ENCODE assay signal across 1 fruit fly cellular context in the genomic region with DNA sequence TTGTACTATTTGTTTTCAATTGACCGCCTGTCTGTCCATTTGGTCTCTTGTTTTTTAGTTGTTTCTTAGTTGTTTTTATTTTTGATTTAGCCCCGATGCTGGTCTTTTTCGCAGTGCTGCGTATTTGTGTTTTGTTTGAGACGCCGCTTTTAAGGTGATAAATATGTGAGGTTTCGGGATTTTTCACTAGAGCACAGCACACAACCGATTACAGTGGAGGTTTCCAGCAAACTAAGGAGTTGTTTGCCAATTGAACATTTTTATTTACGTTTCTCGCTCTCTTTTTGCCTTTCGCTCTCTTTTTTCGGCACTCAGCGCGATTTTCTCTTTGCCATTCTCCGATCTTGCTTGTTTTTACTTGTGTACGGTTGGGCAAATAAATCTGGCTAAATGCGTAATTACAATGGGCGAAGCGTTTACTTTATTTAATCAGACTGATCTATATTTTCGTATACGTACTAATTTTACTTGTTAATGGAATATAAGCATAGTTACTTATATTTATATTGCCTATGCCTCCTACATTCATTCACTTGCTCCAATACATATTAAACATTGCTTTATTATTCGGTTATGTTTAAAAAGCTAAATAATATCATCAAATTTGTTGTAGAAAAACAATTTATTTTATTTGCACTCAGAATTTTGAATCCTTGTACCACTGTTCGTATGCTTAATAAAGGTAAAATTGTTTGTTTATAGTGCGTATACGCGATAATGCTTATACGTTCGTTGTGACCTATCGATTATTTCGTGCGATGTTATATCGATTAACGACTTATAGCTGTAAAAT.
TF ChIP-seq lines count a peak whose summit lies in the region.

A gene (minus strand): TSS at position 236 of the 793 bp plus-strand sequence.

TF ChIP-seq in whole organism, embryonic, 481 proteins besides CTCF, POLR2A, EP300 and RAD21 (continued from another document and continues in another):
- peak; percentile 55 for TF ChIP-seq maf-S (GFP tag; optimal IDR thresholded peaks at IDR 0.05; lab: Kevin White, UChicago)
- TF ChIP-seq emc (GFP tag; optimal IDR thresholded peaks at IDR 0.05; lab: Kevin White, UChicago) = peak; percentile 57
- TF ChIP-seq prd (optimal IDR thresholded peaks at IDR 0.05; lab: Kevin White, UChicago) = no peak
- peak; percentile 83 for TF ChIP-seq prd (GFP tag; IDR thresholded peaks at IDR 0.05; lab: Robert Waterston, UW)
- TF ChIP-seq CG9876 (GFP tag; optimal IDR thresholded peaks at IDR 0.05; lab: Kevin White, UChicago) = no peak
- TF ChIP-seq ems (GFP tag; optimal IDR thresholded peaks at IDR 0.05; lab: Kevin White, UChicago) = peak; percentile 64
- TF ChIP-seq gcm2 (GFP tag; optimal IDR thresholded peaks at IDR 0.05; lab: Kevin White, UChicago) = peak; percentile 21
- TF ChIP-seq CG30403 (GFP tag; optimal IDR thresholded peaks at IDR 0.05; lab: Kevin White, UChicago) = peak; percentile 62
- TF ChIP-seq Usf (GFP tag; optimal IDR thresholded peaks at IDR 0.05; lab: Kevin White, UChicago) = no peak
- TF ChIP-seq CG14710 (tag; optimal IDR thresholded peaks at IDR 0.05; lab: Kevin White, UChicago) = peak; percentile 51
- no peak for TF ChIP-seq otp (GFP tag; IDR thresholded peaks at IDR 0.05; lab: Robert Waterston, UW)
- TF ChIP-seq CHES-1-like (GFP tag; optimal IDR thresholded peaks at IDR 0.05; lab: Kevin White, UChicago) = peak; percentile 56
- peak; percentile 74 for TF ChIP-seq inv (GFP tag; IDR thresholded peaks at IDR 0.05; lab: Robert Waterston, UW; ENCODE audit: partially characterized antibody)
- peak; percentile 93 for TF ChIP-seq CG3163 (GFP tag; optimal IDR thresholded peaks at IDR 0.05; lab: Kevin White, UChicago)
- peak; percentile 69 for TF ChIP-seq CG13775 (GFP tag; optimal IDR thresholded peaks at IDR 0.05; lab: Kevin White, UChicago)
- TF ChIP-seq CG17912 (GFP tag; optimal IDR thresholded peaks at IDR 0.05; lab: Kevin White, UChicago) = peak; percentile 55
- TF ChIP-seq nerfin-2 (GFP tag; IDR thresholded peaks at IDR 0.05; lab: Robert Waterston, UW; ENCODE audit: partially characterized antibody) = peak; percentile 77
- TF ChIP-seq da (GFP tag; optimal IDR thresholded peaks at IDR 0.05; lab: Kevin White, UChicago) = no peak
- no peak for TF ChIP-seq sr (GFP tag; IDR thresholded peaks at IDR 0.05; lab: Robert Waterston, UW)
- TF ChIP-seq CG18262 (tag; optimal IDR thresholded peaks at IDR 0.05; lab: Kevin White, UChicago) = peak; percentile 84
- peak; percentile 15 for TF ChIP-seq CG2202 (tag; optimal IDR thresholded peaks at IDR 0.05; lab: Kevin White, UChicago)
- TF ChIP-seq CG12744 (GFP tag; optimal IDR thresholded peaks at IDR 0.05; lab: Kevin White, UChicago) = peak; percentile 60
- peak; percentile 17 for TF ChIP-seq Atf3 (GFP tag; optimal IDR thresholded peaks at IDR 0.05; lab: Kevin White, UChicago)
- peak; percentile 21 for TF ChIP-seq Spps (tag; optimal IDR thresholded peaks at IDR 0.05; lab: Kevin White, UChicago)
- no peak for TF ChIP-seq Gsc (GFP tag; IDR thresholded peaks at IDR 0.05; lab: Robert Waterston, UW)
- peak; percentile 94 for TF ChIP-seq PHDP (tag; optimal IDR thresholded peaks at IDR 0.05; lab: Kevin White, UChicago)
- peak; percentile 59 for TF ChIP-seq Abd-B (GFP tag; optimal IDR thresholded peaks at IDR 0.05; lab: Kevin White, UChicago)
- peak; percentile 84 for TF ChIP-seq CG17359 (tag; optimal IDR thresholded peaks at IDR 0.05; lab: Kevin White, UChicago)
- TF ChIP-seq Gug (GFP tag; IDR thresholded peaks at IDR 0.05; lab: Robert Waterston, UW) = no peak
- peak; percentile 76 for TF ChIP-seq HHEX (GFP tag; optimal IDR thresholded peaks at IDR 0.05; lab: Kevin White, UChicago)
- TF ChIP-seq NFAT (GFP tag; IDR thresholded peaks at IDR 0.05; lab: Robert Waterston, UW) = peak; percentile 65; the same call in 1 of the 2 replicates
- peak; percentile 44 for TF ChIP-seq nom (GFP tag; optimal IDR thresholded peaks at IDR 0.05; lab: Kevin White, UChicago)
- no peak for TF ChIP-seq Mes4 (GFP tag; optimal IDR thresholded peaks at IDR 0.05; lab: Kevin White, UChicago)
- no peak for TF ChIP-seq CG1647 (GFP tag; optimal IDR thresholded peaks at IDR 0.05; lab: Kevin White, UChicago)
- no peak for TF ChIP-seq CG3726 (GFP tag; IDR thresholded peaks at IDR 0.05; lab: Robert Waterston, UW)
- TF ChIP-seq jing (GFP tag; optimal IDR thresholded peaks at IDR 0.05; lab: Kevin White, UChicago) = peak; percentile 29
- TF ChIP-seq Sry-β (GFP tag; optimal IDR thresholded peaks at IDR 0.05; lab: Kevin White, UChicago) = no peak
- TF ChIP-seq CG31388 (GFP tag; optimal IDR thresholded peaks at IDR 0.05; lab: Kevin White, UChicago) = no peak
- TF ChIP-seq Doc2 (GFP tag; IDR thresholded peaks at IDR 0.05; lab: Robert Waterston, UW) = no peak
- peak; percentile 42 for TF ChIP-seq CG4424 (GFP tag; optimal IDR thresholded peaks at IDR 0.05; lab: Kevin White, UChicago)
- TF ChIP-seq CG6689 (GFP tag; IDR thresholded peaks at IDR 0.05; lab: Robert Waterston, UW) = peak; percentile 72
- TF ChIP-seq lilli (GFP tag; optimal IDR thresholded peaks at IDR 0.05; lab: Kevin White, UChicago) = peak; percentile 69
- TF ChIP-seq ssp (GFP tag; IDR thresholded peaks at IDR 0.05; lab: Robert Waterston, UW) = no peak
- TF ChIP-seq Eip74EF (GFP tag; optimal IDR thresholded peaks at IDR 0.05; lab: Kevin White, UChicago) = peak in 1 of 2 experiments; percentile 92
- peak in 1 of 2 experiments; percentile 47 for TF ChIP-seq eve (GFP tag; optimal IDR thresholded peaks at IDR 0.05; lab: Kevin White, UChicago)
- peak; percentile 28 for TF ChIP-seq Ets65A (GFP tag; lab: Kevin White, UChicago)
- peak; percentile 93 for TF ChIP-seq zen2 (GFP tag; IDR thresholded peaks at IDR 0.05; lab: Robert Waterston, UW; ENCODE audit: partially characterized antibody)
- peak; percentile 61 for TF ChIP-seq CG8281 (tag; optimal IDR thresholded peaks at IDR 0.05; lab: Kevin White, UChicago)
- TF ChIP-seq CG7372 (GFP tag; IDR thresholded peaks at IDR 0.05; lab: Robert Waterston, UW) = peak; percentile 92
- TF ChIP-seq Trl (optimal IDR thresholded peaks at IDR 0.05; lab: Kevin White, UChicago) = peak; percentile 62 to 94
- peak; percentile 36 for TF ChIP-seq Trl (GFP tag; optimal IDR thresholded peaks at IDR 0.05; lab: Kevin White, UChicago)
- TF ChIP-seq Hey (tag; optimal IDR thresholded peaks at IDR 0.05; lab: Kevin White, UChicago) = no peak
- TF ChIP-seq Dref (GFP tag; IDR thresholded peaks at IDR 0.05; lab: Robert Waterston, UW) = peak; percentile 82
- TF ChIP-seq CG6791 (GFP tag; IDR thresholded peaks at IDR 0.05; lab: Robert Waterston, UW; ENCODE audit: partially characterized antibody) = peak; percentile 90
- TF ChIP-seq CG17829 (tag; optimal IDR thresholded peaks at IDR 0.05; lab: Kevin White, UChicago) = peak; percentile 77
- TF ChIP-seq sc (optimal IDR thresholded peaks at IDR 0.05; lab: Kevin White, UChicago) = no peak
- TF ChIP-seq sc (GFP tag; optimal IDR thresholded peaks at IDR 0.05; lab: Kevin White, UChicago) = no peak
- TF ChIP-seq CG17385 (GFP tag; optimal IDR thresholded peaks at IDR 0.05; lab: Kevin White, UChicago) = peak; percentile 80
- TF ChIP-seq CG15073 (GFP tag; optimal IDR thresholded peaks at IDR 0.05; lab: Kevin White, UChicago) = no peak
- peak; percentile 92 for TF ChIP-seq CG8924 (tag; optimal IDR thresholded peaks at IDR 0.05; lab: Kevin White, UChicago)
- peak; percentile 50; the same call in 1 of the 2 replicates for TF ChIP-seq CG4730 (GFP tag; IDR thresholded peaks at IDR 0.05; lab: Robert Waterston, UW)
- peak; percentile 17 for TF ChIP-seq CG4854 (GFP tag; optimal IDR thresholded peaks at IDR 0.05; lab: Kevin White, UChicago)
- TF ChIP-seq Dad (GFP tag; optimal IDR thresholded peaks at IDR 0.05; lab: Kevin White, UChicago) = no peak
- peak; percentile 56 for TF ChIP-seq gro (GFP tag; optimal IDR thresholded peaks at IDR 0.05; lab: Kevin White, UChicago)
- peak; percentile 83 for TF ChIP-seq BEAF-32 (GFP tag; optimal IDR thresholded peaks at IDR 0.05; lab: Kevin White, UChicago)
- peak; percentile 80 for TF ChIP-seq CG14441 (GFP tag; IDR thresholded peaks at IDR 0.05; lab: Robert Waterston, UW)
- peak; percentile 89 for TF ChIP-seq CG7556 (GFP tag; optimal IDR thresholded peaks at IDR 0.05; lab: Kevin White, UChicago)
- TF ChIP-seq D (optimal IDR thresholded peaks at IDR 0.05; lab: Kevin White, UChicago) = no peak
- peak; percentile 15 for TF ChIP-seq D (GFP tag; optimal IDR thresholded peaks at IDR 0.05; lab: Kevin White, UChicago)
- no peak for TF ChIP-seq trh (GFP tag; optimal IDR thresholded peaks at IDR 0.05; lab: Kevin White, UChicago)
- peak; percentile 84 for TF ChIP-seq Hand (GFP tag; optimal IDR thresholded peaks at IDR 0.05; lab: Kevin White, UChicago)
- peak in 1 of 2 experiments; percentile 47 for TF ChIP-seq chif (GFP tag; optimal IDR thresholded peaks at IDR 0.05; lab: Kevin White, UChicago)
- TF ChIP-seq fd102C (GFP tag; optimal IDR thresholded peaks at IDR 0.05; lab: Kevin White, UChicago) = peak; percentile 57
- TF ChIP-seq dan (GFP tag; IDR thresholded peaks at IDR 0.05; lab: Robert Waterston, UW) = no peak
- TF ChIP-seq Ada2b (GFP tag; IDR thresholded peaks at IDR 0.05; lab: Robert Waterston, UW) = peak; percentile 66
- peak; percentile 86 for TF ChIP-seq CG12391 (tag; optimal IDR thresholded peaks at IDR 0.05; lab: Kevin White, UChicago)
- peak; percentile 88 for TF ChIP-seq CoRest (tag; optimal IDR thresholded peaks at IDR 0.05; lab: Kevin White, UChicago)
- peak; percentile 86 for TF ChIP-seq CG2712 (tag; optimal IDR thresholded peaks at IDR 0.05; lab: Kevin White, UChicago)
- peak; percentile 36 for TF ChIP-seq HLH54F (GFP tag; optimal IDR thresholded peaks at IDR 0.05; lab: Kevin White, UChicago)
- TF ChIP-seq NC2β (GFP tag; optimal IDR thresholded peaks at IDR 0.05; lab: Kevin White, UChicago) = peak; percentile 14
- TF ChIP-seq ro (GFP tag; IDR thresholded peaks at IDR 0.05; lab: Robert Waterston, UW) = no peak
- TF ChIP-seq h (optimal IDR thresholded peaks at IDR 0.05; lab: Kevin White, UChicago) = no peak
- TF ChIP-seq ara (GFP tag; IDR thresholded peaks at IDR 0.05; lab: Robert Waterston, UW) = no peak
- TF ChIP-seq CG4328 (GFP tag; optimal IDR thresholded peaks at IDR 0.05; lab: Kevin White, UChicago) = peak; percentile 86
- TF ChIP-seq Rx (GFP tag; IDR thresholded peaks at IDR 0.05; lab: Robert Waterston, UW) = peak; percentile 43; the same call in 1 of the 2 replicates
- peak; percentile 31 for TF ChIP-seq slou (GFP tag; optimal IDR thresholded peaks at IDR 0.05; lab: Kevin White, UChicago)
- peak; percentile 31; the same call in 1 of the 2 replicates for TF ChIP-seq wdn (GFP tag; IDR thresholded peaks at IDR 0.05; lab: Robert Waterston, UW)
- peak in 1 of 2 experiments; percentile 4 for TF ChIP-seq crp (GFP tag; optimal IDR thresholded peaks at IDR 0.05; lab: Kevin White, UChicago)
- TF ChIP-seq CG6683 (GFP tag; optimal IDR thresholded peaks at IDR 0.05; lab: Kevin White, UChicago) = peak; percentile 88
- TF ChIP-seq vvl (GFP tag; IDR thresholded peaks at IDR 0.05; lab: Robert Waterston, UW) = peak; percentile 85
- TF ChIP-seq CG10209 (GFP tag; optimal IDR thresholded peaks at IDR 0.05; lab: Kevin White, UChicago) = peak; percentile 79
- no peak for TF ChIP-seq p53 (GFP tag; optimal IDR thresholded peaks at IDR 0.05; lab: Kevin White, UChicago)
- 0 out of 3 replicates have a peak, but pooled peaks have one; percentile 23 for TF ChIP-seq CG11456 (GFP tag; IDR thresholded peaks at IDR 0.05; lab: Robert Waterston, UW)
- TF ChIP-seq run (tag; optimal IDR thresholded peaks at IDR 0.05; lab: Kevin White, UChicago) = peak; percentile 89
- TF ChIP-seq CG10654 (GFP tag; optimal IDR thresholded peaks at IDR 0.05; lab: Kevin White, UChicago) = peak; percentile 61
- TF ChIP-seq Lpt (GFP tag; optimal IDR thresholded peaks at IDR 0.05; lab: Kevin White, UChicago) = no peak
- TF ChIP-seq CG13123 (GFP tag; optimal IDR thresholded peaks at IDR 0.05; lab: Kevin White, UChicago) = no peak
- TF ChIP-seq Bdp1 (GFP tag; optimal IDR thresholded peaks at IDR 0.05; lab: Kevin White, UChicago) = peak; percentile 49
- peak; percentile 59; the same call in 1 of the 3 replicates for TF ChIP-seq zfh1 (GFP tag; IDR thresholded peaks at IDR 0.05; lab: Robert Waterston, UW)
- no peak for TF ChIP-seq Hr39 (optimal IDR thresholded peaks at IDR 0.05; lab: Kevin White, UChicago)
- TF ChIP-seq CG14965 (GFP tag; optimal IDR thresholded peaks at IDR 0.05; lab: Kevin White, UChicago; ENCODE audit: borderline replicate concordance) = no peak
- TF ChIP-seq twi (tag; optimal IDR thresholded peaks at IDR 0.05; lab: Kevin White, UChicago) = peak; percentile 47
- TF ChIP-seq lov (optimal IDR thresholded peaks at IDR 0.05; lab: Kevin White, UChicago) = no peak
- TF ChIP-seq lov (GFP tag; IDR thresholded peaks at IDR 0.05; lab: Robert Waterston, UW) = peak; percentile 47; the same call in 1 of the 3 replicates
- peak; percentile 70 for TF ChIP-seq kah (GFP tag; optimal IDR thresholded peaks at IDR 0.05; lab: Kevin White, UChicago)
- TF ChIP-seq zf30C (GFP tag; optimal IDR thresholded peaks at IDR 0.05; lab: Kevin White, UChicago) = no peak
- peak; percentile 33 for TF ChIP-seq ac (GFP tag; optimal IDR thresholded peaks at IDR 0.05; lab: Kevin White, UChicago)
- TF ChIP-seq Deaf1 (tag; optimal IDR thresholded peaks at IDR 0.05; lab: Kevin White, UChicago) = peak; percentile 72
- peak; percentile 50 for TF ChIP-seq CG18011 (GFP tag; optimal IDR thresholded peaks at IDR 0.05; lab: Kevin White, UChicago)
- TF ChIP-seq btn (GFP tag; optimal IDR thresholded peaks at IDR 0.05; lab: Kevin White, UChicago) = no peak
- peak; percentile 96 for TF ChIP-seq bbx (GFP tag; IDR thresholded peaks at IDR 0.05; lab: Robert Waterston, UW; ENCODE audit: partially characterized antibody)
- no peak for TF ChIP-seq cad (GFP tag; optimal IDR thresholded peaks at IDR 0.05; lab: Kevin White, UChicago)
- peak; percentile 67 for TF ChIP-seq ranshi (GFP tag; IDR thresholded peaks at IDR 0.05; lab: Robert Waterston, UW)
- peak; percentile 91 for TF ChIP-seq sna (GFP tag; IDR thresholded peaks at IDR 0.05; lab: Robert Waterston, UW; ENCODE audit: partially characterized antibody)
- peak; percentile 60 for TF ChIP-seq B-H1 (GFP tag; IDR thresholded peaks at IDR 0.05; lab: Robert Waterston, UW)
- no peak for TF ChIP-seq wor (GFP tag; IDR thresholded peaks at IDR 0.05; lab: Robert Waterston, UW)
- TF ChIP-seq pzg (GFP tag; optimal IDR thresholded peaks at IDR 0.05; lab: Kevin White, UChicago) = peak; percentile 57
- TF ChIP-seq CG12942 (GFP tag; optimal IDR thresholded peaks at IDR 0.05; lab: Kevin White, UChicago) = peak; percentile 51
- TF ChIP-seq Nf-YC (tag; optimal IDR thresholded peaks at IDR 0.05; lab: Kevin White, UChicago) = peak; percentile 86
- TF ChIP-seq sqz (GFP tag; optimal IDR thresholded peaks at IDR 0.05; lab: Kevin White, UChicago) = peak; percentile 71
- no peak for TF ChIP-seq CG9797 (GFP tag; optimal IDR thresholded peaks at IDR 0.05; lab: Kevin White, UChicago)
- peak; percentile 93 for TF ChIP-seq Fer3 (tag; optimal IDR thresholded peaks at IDR 0.05; lab: Kevin White, UChicago)
